Fruit fly (Drosophila melanogaster): Measurements from ENCODE around the gene CG45101.

Gene CG45101

DNA sequence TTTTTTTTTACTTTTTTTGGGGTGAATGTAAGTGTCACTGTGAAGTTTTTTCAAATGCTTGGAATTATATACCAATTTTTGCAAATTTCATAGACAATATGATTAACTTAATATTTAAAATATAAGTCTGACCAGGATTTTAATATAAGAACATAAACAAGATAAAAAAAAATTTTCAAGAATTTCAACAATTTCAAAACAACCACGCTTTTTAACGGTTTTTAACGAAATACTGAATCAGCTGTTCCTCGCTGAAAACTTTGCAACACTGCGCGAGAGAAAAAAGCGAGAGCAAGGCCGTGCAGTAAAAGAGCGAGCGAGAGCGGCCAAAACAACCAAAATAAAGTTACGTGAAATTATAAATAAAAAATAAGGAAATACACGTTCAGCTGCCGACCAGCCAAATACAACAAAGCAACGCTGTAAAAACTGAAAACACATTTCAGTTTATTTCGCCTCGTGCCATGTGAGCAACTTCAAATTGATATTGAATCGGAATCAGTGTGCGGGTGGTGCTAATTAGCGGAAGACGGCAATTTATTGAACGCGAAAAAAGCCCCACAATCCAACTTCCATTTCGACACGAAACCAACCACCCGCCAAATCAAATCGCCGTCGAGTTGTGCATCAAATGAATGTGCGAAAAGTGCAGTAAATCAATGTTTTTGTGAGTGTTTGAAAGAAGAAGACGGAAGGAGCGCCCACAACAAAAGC, 31.6 kb downstream of the CG45101 start, which contains the start of the genes CG46439, Iyd and CG33947 (continued):
- TF ChIP-seq jumu (GFP tag; optimal IDR thresholded peaks at IDR 0.05) (no peak), trem (tag; optimal IDR thresholded peaks at IDR 0.05) (peak; percentile 18), CG34224 (GFP tag; IDR thresholded peaks at IDR 0.05; ENCODE audit: partially characterized antibody) (peak; percentile 56; the same call in 2 of the 3 replicates), Dp (GFP tag; optimal IDR thresholded peaks at IDR 0.05) (peak; percentile 67), Pdp1 (GFP tag; optimal IDR thresholded peaks at IDR 0.05) (peak in 1 of 2 experiments; percentile 87), zfh1 (GFP tag; IDR thresholded peaks at IDR 0.05) (0 out of 3 replicates have a peak, but pooled peaks have one; percentile 32), ken (GFP tag; IDR thresholded peaks at IDR 0.05) (0 out of 3 replicates have a peak, but pooled peaks have one; percentile 19), Ets97D (GFP tag; optimal IDR thresholded peaks at IDR 0.05) (peak; percentile 34), Scr (GFP tag; IDR thresholded peaks at IDR 0.05; ENCODE audit: partially characterized antibody) (peak; percentile 22; the same call in 1 of the 2 replicates), Atf6 (GFP tag; IDR thresholded peaks at IDR 0.05) (peak; percentile 56), run (tag; optimal IDR thresholded peaks at IDR 0.05) (no peak), Spps (tag; optimal IDR thresholded peaks at IDR 0.05) (no peak), unpg (GFP tag; optimal IDR thresholded peaks at IDR 0.05) (peak; percentile 17), pros (GFP tag; optimal IDR thresholded peaks at IDR 0.05) (peak; percentile 37), crc (GFP tag; optimal IDR thresholded peaks at IDR 0.05) (no peak), pnt (GFP tag; optimal IDR thresholded peaks at IDR 0.05) (no peak), lab (GFP tag; optimal IDR thresholded peaks at IDR 0.05) (peak; percentile 35), CG4328 (GFP tag; optimal IDR thresholded peaks at IDR 0.05) (no peak), yki (optimal IDR thresholded peaks at IDR 0.05) (peak; percentile 52), Dek (tag; optimal IDR thresholded peaks at IDR 0.05) (peak; percentile 10), MESR4 (GFP tag; optimal IDR thresholded peaks at IDR 0.05) (peak; percentile 37), grau (tag; optimal IDR thresholded peaks at IDR 0.05) (peak; percentile 2), CG17385 (GFP tag; optimal IDR thresholded peaks at IDR 0.05) (peak; percentile 80), onecut (GFP tag; IDR thresholded peaks at IDR 0.05) (peak; percentile 45; the same call in 1 of the 2 replicates), Rfx (GFP tag; IDR thresholded peaks at IDR 0.05) (0 out of 2 replicates have a peak, but pooled peaks have one; percentile 28), CG12942 (GFP tag; optimal IDR thresholded peaks at IDR 0.05) (no peak), CTCF (GFP tag; optimal IDR thresholded peaks at IDR 0.05) (peak; percentile 23), gem (tag; optimal IDR thresholded peaks at IDR 0.05) (peak; percentile 5), ato (GFP tag; IDR thresholded peaks at IDR 0.05; ENCODE audit: partially characterized antibody) (0 out of 2 replicates have a peak, but pooled peaks have one; percentile 28), vvl (GFP tag; IDR thresholded peaks at IDR 0.05) (peak; percentile 14; the same call in 1 of the 2 replicates), ase (GFP tag; IDR thresholded peaks at IDR 0.05) (no peak), pita (GFP tag; optimal IDR thresholded peaks at IDR 0.05) (no peak), tin (GFP tag; optimal IDR thresholded peaks at IDR 0.05) (no peak), Eip74EF (GFP tag; optimal IDR thresholded peaks at IDR 0.05) (peak in 1 of 2 experiments; percentile 68)

DNA sequence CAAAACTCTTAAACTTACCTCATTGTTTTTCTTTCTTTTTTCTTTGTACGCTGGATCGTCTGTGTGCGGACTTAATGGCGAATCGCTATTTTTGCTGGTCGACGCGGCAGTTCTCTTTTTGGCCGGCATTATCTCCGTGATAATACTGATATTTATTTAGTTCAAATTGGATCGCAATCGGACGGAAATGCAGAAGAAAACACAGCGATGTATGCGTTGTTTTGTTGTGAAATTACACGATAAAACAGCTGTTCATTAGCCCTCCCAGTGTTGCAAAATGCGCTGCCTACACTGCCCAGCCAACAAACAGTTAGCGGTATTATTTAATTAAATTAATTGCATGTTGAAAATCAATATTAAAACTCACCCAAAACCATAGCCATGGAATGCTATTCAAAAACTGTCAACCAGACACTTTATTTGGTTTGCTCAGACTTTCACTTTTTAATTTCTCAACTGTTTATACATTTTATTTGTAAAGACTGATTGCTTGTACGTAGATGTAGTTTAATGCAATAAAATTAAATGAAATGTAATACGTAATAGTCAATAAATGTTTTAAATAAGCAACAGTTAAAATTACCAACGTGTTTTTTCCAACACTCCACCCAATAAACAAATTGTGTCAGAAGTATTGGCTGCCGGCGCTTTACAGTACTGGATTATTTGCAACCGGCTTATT, 33.3 kb downstream of the CG45101 start, which contains the start of the genes Irbp18 and APP-BP1:
Gene Irbp18, minus strand, starts transcription at position 205 of the 682 bp plus-strand sequence.
Gene APP-BP1, plus strand, starts transcription at position 431 of the 682 bp plus-strand sequence.
- TF ChIP-seq Oli (tag; optimal IDR thresholded peaks at IDR 0.05) = peak; percentile 93
- TF ChIP-seq esg (GFP tag; conservative IDR thresholded peaks at IDR 0.05) = peak; percentile 83
- TF ChIP-seq Stat92E (GFP tag; optimal IDR thresholded peaks at IDR 0.05) = peak in 1 of 3 experiments; percentile 30
- peak; percentile 83 for TF ChIP-seq CG11398 (GFP tag; optimal IDR thresholded peaks at IDR 0.05)
- TF ChIP-seq Dek (tag; optimal IDR thresholded peaks at IDR 0.05) = peak; percentile 92
- TF ChIP-seq Hr3 (GFP tag; optimal IDR thresholded peaks at IDR 0.05) = peak; percentile 95
- TF ChIP-seq CG3163 (GFP tag; optimal IDR thresholded peaks at IDR 0.05) = peak; percentile 80
- TF ChIP-seq lmd (GFP tag; IDR thresholded peaks at IDR 0.05) = peak; percentile 86
- peak; percentile 84 for TF ChIP-seq zfh1 (GFP tag; IDR thresholded peaks at IDR 0.05)
- peak; percentile 88 for TF ChIP-seq CG6683 (GFP tag; optimal IDR thresholded peaks at IDR 0.05)
- TF ChIP-seq nerfin-2 (GFP tag; IDR thresholded peaks at IDR 0.05; ENCODE audit: partially characterized antibody) = no peak
- peak; percentile 54; the same call in 1 of the 2 replicates for TF ChIP-seq toy (GFP tag; IDR thresholded peaks at IDR 0.05)
- peak; percentile 84 for TF ChIP-seq Hand (GFP tag; optimal IDR thresholded peaks at IDR 0.05)
- TF ChIP-seq D19B (GFP tag; optimal IDR thresholded peaks at IDR 0.05) = peak; percentile 86
- TF ChIP-seq Gsc (GFP tag; IDR thresholded peaks at IDR 0.05) = peak; percentile 58; the same call in 1 of the 2 replicates
- peak; percentile 90 for TF ChIP-seq CG13296 (GFP tag; optimal IDR thresholded peaks at IDR 0.05)

Measured in whole organism, embryonic.